Fruit fly (Drosophila melanogaster) whole organism: Measurements from ENCODE around the gene CG6330.

ENCODE experiments used
- CG8478 ChIP-seq: fragments of >200 bp; optimal IDR thresholded peaks from 2 replicates; lab custom pipeline; 2018; ENCODE audit warnings: inconsistent platforms
- Dll ChIP-seq: fragments of >200 bp; optimal IDR thresholded peaks from 2 replicates; lab custom pipeline; 2017
- EcR ChIP-seq, 2 experiments: fragments of >200 bp; optimal IDR thresholded peaks; 2 replicates each; lab custom pipeline; 2017; ENCODE audit warnings: missing biosample characterization in 2 of 2, missing genetic modification characterization in 2 of 2, missing genetic modification reagents in 2 of 2
- pan ChIP-seq: fragments of >200 bp; optimal IDR thresholded peaks from 2 replicates; lab custom pipeline; 2017
- psq ChIP-seq: fragments of >200 bp; optimal IDR thresholded peaks from 2 replicates; lab custom pipeline; 2017
- usp ChIP-seq: fragments of >200 bp; optimal IDR thresholded peaks from 2 replicates; lab custom pipeline; 2017; ENCODE audit warnings: missing biosample characterization, missing genetic modification characterization, mixed read lengths

CG6330 gene

DNA sequence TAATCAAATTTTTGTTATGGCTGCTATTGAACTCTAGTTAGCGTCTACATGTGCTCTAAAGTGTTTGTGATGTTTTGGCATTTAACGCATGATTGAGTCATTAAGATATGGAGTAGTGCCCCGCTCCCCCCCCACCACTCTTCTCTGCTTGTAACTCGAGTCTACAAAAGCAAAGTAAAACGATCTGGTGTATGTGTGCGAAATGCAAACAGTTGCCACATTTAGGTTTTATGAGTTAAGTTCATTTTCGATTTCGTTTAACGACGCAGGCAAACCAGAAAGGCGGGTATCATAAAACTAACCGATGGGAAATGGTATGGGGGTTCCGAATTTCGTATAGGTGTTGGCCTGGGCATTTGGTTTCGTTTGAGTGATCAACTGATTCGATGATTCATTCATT, 23.8 kb downstream of the CG6330 start:
- TF ChIP-seq EcR (GFP tag; optimal IDR thresholded peaks at IDR 0.05; lab: Kevin White, UChicago) (no peak), psq (lab: Kevin White, UChicago) (no peak), usp (GFP tag; lab: Kevin White, UChicago) (no peak), pan (lab: Kevin White, UChicago) (no peak), Dll (lab: Kevin White, UChicago) (no peak), CG8478 (lab: Kevin White, UChicago) (no peak)

DNA sequence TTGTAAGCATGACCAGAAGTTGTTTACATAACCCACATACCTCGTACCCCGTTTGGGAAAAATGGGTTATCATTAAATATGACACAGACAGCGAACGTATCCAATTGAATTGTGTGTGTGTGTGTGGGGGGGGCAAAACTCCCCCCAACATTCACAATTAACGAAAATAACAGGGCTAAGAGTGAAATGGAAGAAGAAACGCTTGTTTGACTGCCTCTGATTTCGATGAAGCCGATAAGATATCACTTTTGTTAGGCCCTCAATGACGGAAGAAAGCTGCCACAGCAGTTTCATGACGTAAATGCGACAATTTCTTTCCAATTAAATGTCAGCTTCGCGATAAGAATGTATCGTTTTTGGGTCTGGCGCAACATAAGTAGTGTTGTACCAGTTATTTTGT, 24.4 kb downstream of the CG6330 start:
- TF ChIP-seq usp (GFP tag; lab: Kevin White, UChicago), result no peak

DNA sequence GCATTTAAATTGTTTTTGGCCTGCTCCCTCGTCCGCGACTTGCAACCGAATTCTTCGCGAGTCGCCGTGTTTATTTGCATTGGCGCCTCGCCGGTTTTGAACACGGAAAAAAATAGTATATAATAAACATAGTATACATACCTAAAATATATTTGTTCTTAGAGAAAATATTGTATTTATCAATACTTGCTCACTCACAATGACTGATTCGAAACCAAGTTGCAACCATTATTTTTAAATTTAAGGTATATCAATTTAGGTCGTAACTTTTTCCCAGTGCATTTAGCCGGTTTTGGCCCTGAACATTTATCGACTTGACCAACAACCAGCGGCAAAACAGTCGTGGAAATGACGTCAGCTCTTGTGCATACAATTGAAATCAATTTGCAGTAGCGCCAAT, 29.9 kb downstream of the CG6330 start:
- no peak for TF ChIP-seq usp (GFP tag; lab: Kevin White, UChicago)
- TF ChIP-seq Dll (lab: Kevin White, UChicago), result no peak
- TF ChIP-seq CG8478 (lab: Kevin White, UChicago), result no peak
- no peak for TF ChIP-seq pan (lab: Kevin White, UChicago)
- no peak for TF ChIP-seq psq (lab: Kevin White, UChicago)
- TF ChIP-seq EcR (GFP tag; optimal IDR thresholded peaks at IDR 0.05; lab: Kevin White, UChicago), result no peak

DNA sequence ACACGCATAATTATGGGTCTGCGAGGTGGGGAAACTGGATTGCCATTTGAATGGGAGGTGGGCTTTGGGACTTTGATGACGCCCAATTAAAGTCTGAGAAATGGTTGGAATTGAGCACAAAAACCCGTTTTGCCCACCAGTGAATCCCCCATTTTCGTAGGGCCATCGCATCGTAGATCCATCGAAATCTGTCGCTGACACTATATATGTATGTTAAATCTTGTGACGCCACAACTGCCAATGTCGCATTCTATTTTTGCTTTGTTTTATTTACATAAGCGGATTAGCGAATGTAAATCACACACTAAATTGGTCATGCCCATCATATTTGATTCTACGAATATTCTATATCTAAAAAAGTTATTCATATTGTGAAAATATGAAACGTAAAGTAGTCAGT, 31.8 kb downstream of the CG6330 start:
- TF ChIP-seq psq (lab: Kevin White, UChicago) (no peak), EcR (GFP tag; optimal IDR thresholded peaks at IDR 0.05; lab: Kevin White, UChicago) (no peak)

DNA sequence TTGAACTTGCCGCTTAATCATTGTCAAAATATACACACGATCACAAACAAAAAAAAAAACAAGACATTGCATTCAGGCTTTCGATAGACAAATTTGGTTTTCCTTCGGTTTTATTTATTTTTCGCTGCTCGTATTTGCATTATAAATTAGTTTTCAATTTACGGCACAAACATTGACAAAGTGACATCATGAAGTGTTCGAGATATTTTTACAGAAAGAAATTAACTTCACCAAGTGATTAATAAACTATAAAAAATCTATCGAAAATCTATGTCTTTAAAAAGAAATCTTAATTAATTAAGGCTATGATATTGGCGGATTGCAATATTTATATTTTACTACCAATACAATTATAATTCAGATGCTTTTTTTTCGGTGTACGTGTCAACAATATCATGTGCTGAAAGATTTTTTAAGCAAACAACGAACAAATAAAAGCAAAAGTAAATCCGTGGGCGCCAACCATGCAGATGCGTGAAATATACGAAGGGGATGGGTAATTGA, 34.4 kb downstream of the CG6330 start:
- TF ChIP-seq psq (lab: Kevin White, UChicago) (no peak), Dll (lab: Kevin White, UChicago) (no peak), CG8478 (lab: Kevin White, UChicago) (no peak), usp (GFP tag; lab: Kevin White, UChicago) (no peak), EcR (GFP tag; optimal IDR thresholded peaks at IDR 0.05; lab: Kevin White, UChicago) (no peak), pan (lab: Kevin White, UChicago) (no peak)

DNA sequence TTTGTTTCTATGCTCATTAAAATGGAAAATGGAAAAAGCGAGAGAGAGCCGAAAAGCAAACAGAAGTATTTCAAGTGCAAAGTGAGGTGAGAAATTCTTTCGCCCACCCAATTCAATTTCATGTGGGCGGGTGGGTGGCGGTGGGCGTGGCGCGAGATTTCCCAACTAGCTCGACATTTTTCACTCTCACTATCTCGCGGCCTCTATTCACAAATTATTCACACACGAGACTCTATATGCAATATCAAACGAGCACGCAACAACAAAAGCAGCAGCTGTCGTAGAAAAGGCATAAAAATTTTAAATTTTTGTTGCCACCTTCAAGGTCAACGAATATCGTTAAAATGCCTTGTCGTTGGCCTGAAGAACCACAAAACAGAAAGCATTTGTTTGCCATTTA, 39.4 kb downstream of the CG6330 start:
- TF ChIP-seq usp (GFP tag; lab: Kevin White, UChicago), result no peak
- TF ChIP-seq CG8478 (lab: Kevin White, UChicago), result no peak
- TF ChIP-seq psq (lab: Kevin White, UChicago), result no peak
- no peak for TF ChIP-seq EcR (GFP tag; optimal IDR thresholded peaks at IDR 0.05; lab: Kevin White, UChicago)
- TF ChIP-seq Dll (lab: Kevin White, UChicago), result no peak
- TF ChIP-seq pan (lab: Kevin White, UChicago), result no peak

DNA sequence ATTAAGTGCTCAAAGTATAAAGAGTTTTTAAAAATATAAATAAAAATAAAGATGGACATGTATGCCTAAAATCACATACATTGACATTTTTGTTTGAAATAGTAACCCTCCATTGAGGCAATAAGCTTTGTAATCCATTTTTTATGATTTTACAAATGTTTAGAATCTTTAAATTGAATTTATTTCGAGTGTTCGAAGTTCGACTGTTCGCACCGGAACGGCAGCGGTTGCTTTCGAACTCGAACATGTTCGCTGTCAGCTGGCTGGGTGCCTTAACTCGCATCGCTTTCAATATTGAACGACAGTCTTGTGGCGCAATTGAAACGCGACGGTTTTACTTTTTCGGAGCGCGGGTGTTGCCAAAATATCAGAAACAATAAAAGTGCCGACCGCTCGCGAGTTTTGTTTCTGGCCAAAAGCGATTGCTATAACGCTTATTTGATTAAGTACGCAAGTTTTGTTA, 42.8 kb downstream of the CG6330 start, which contains the start of gene CG46339:
Gene CG46339 (plus strand): TSS at position 299 of the 463 bp plus-strand sequence.
- no peak for TF ChIP-seq CG8478 (lab: Kevin White, UChicago)
- TF ChIP-seq Dll (lab: Kevin White, UChicago), result no peak
- TF ChIP-seq usp (GFP tag; lab: Kevin White, UChicago), result no peak
- TF ChIP-seq EcR (GFP tag; optimal IDR thresholded peaks at IDR 0.05; lab: Kevin White, UChicago), result no peak
- no peak for TF ChIP-seq pan (lab: Kevin White, UChicago)

DNA sequence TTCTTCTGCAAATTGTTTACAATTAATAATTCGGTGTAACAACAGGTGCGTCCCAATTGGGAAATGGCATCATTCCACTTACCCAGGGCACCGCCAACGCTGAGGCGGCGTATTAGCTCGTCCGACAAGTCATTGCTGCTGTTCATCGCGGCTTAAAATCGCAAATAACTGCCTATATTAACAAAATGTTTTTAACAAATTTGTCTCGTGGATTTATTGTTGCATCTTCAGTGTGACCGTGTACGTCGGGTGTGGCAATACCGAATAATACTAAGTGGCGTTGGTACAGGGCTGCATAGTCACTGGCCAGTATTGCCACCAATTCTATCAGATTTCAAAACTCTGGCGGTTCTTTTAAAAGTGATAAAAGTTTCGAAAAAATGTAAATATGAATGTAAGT, 45.7 kb downstream of the CG6330 start, which contains the start of gene Ets97D:
Gene Ets97D (minus strand): TSS at position 272 of the 400 bp plus-strand sequence.
- TF ChIP-seq pan (lab: Kevin White, UChicago) (no peak), Dll (lab: Kevin White, UChicago) (no peak), EcR (GFP tag; optimal IDR thresholded peaks at IDR 0.05; lab: Kevin White, UChicago) (no peak), CG8478 (lab: Kevin White, UChicago) (no peak), usp (GFP tag; lab: Kevin White, UChicago) (no peak), psq (lab: Kevin White, UChicago) (no peak)

DNA sequence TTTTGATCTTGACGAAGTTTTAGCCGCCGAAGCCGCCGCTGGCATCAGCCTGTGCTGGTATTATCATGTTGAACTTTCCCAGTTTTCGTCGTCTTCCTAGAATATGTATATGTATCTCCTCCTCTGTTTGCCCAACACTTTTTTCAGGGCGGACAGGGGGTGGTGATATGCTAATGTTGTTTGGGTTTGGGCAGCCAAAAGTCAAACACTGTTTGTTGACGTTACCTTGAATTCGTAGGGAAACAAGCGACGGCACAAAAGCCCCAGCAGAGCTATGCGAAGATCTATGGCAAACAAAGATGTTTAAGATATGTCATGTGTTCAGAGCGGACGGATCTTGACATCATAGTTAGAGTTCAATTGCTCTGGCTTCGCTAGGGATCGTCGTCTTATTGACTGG, 49.5 kb downstream of the CG6330 start:
- TF ChIP-seq pan (lab: Kevin White, UChicago) (no peak), usp (GFP tag; lab: Kevin White, UChicago) (no peak), Dll (lab: Kevin White, UChicago) (no peak), psq (lab: Kevin White, UChicago) (no peak), CG8478 (lab: Kevin White, UChicago) (no peak), EcR (GFP tag; optimal IDR thresholded peaks at IDR 0.05; lab: Kevin White, UChicago) (no peak)

DNA sequence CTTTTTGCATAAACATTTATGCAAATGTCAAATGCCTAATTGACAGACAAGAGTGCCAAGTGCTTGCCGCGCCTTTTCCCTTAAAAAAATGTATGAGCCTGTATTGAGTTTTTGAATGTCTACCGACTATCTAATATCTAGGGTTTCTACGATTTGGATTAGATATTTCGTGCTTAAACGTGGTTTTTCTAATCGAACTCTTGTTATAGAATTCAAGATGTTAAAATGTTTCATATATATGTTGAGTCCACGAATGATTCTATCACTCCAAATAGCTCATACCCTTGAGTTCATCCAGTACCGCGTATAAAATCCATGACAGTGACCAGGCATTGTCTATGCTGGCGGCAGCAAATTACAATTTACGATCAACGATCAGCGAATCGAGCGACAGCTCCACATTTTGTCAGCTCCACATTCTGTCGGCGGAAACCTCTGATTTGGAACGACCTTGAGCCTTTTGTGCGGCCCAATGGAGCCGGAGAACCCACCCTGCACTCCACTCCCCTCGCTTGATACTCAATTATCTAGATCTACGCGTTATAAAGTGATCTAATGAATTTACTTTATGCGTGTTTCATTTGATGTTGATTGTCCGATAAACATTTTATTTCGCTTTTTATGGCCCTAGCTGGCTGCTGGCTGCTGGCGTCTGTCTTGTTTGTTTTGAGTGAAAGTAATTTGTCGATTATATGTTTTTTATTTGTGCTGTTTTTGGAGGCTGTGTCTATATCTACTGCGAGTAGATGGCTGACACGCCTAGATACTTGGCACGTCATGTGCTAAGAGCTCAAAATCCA, 51.4 kb downstream of the CG6330 start:
- no peak for TF ChIP-seq psq (lab: Kevin White, UChicago)
- no peak for TF ChIP-seq Dll (lab: Kevin White, UChicago)
- TF ChIP-seq CG8478 (lab: Kevin White, UChicago), result no peak
- TF ChIP-seq EcR (GFP tag; optimal IDR thresholded peaks at IDR 0.05; lab: Kevin White, UChicago), result no peak
- no peak for TF ChIP-seq pan (lab: Kevin White, UChicago)
- no peak for TF ChIP-seq usp (GFP tag; lab: Kevin White, UChicago)

DNA sequence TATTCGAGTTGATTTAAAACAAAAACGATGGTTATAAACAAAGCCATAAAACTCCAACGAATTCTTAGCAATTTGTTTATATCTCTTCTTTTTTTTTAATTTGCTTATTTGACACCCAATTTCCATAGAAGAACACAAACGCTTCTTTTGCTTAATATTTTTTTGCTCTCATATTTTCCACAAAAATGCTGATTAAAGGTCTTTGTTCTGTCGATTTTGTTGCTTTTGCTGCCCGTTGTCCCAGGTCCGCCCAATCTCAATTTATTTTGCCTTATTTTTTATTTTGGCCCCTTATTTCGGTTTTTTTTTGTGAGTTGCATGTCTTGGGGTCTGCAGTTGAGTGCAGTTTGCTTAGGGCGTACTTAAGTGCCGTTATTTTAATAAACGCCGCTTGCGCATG, 52.3 kb downstream of the CG6330 start:
- no peak for TF ChIP-seq pan (lab: Kevin White, UChicago)
- no peak for TF ChIP-seq EcR (GFP tag; optimal IDR thresholded peaks at IDR 0.05; lab: Kevin White, UChicago)
- no peak for TF ChIP-seq psq (lab: Kevin White, UChicago)
- TF ChIP-seq usp (GFP tag; lab: Kevin White, UChicago), result no peak
- TF ChIP-seq CG8478 (lab: Kevin White, UChicago), result no peak
- no peak for TF ChIP-seq Dll (lab: Kevin White, UChicago)
